Fruit fly (Drosophila melanogaster): ENCODE measurements around the gene CG9701.

The CG9701 gene

DNA sequence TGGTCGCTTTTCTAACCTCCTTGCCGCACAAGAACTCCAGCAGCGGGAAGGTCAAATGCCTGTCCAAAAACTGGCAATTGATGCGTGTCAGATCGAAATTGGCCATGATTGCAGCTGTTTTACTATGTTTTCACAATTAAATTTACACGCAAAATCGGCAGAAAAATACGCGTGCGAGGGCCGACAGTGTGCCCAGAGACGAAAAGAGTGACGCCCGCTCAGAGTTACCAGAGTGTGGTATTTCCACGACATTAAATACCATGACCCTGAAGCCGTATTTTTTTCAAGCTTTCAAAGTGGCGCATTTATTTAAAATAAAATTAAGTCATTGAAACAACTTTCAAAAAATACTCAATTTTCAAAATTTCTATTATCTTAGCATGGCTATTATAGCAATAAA lies 53.4 kb downstream of the CG9701 start, which contains the start of gene eIF3e (continued):
- no peak for TF ChIP-seq vvl (GFP tag; IDR thresholded peaks at IDR 0.05)
- peak; percentile 3 for TF ChIP-seq CG15696 (tag; optimal IDR thresholded peaks at IDR 0.05)
- no peak for TF ChIP-seq Xbp1 (GFP tag; optimal IDR thresholded peaks at IDR 0.05)
- peak; percentile 40 for TF ChIP-seq CG14710 (tag; optimal IDR thresholded peaks at IDR 0.05)
- no peak for TF ChIP-seq CG17361 (GFP tag; IDR thresholded peaks at IDR 0.05)
- peak; percentile 50 for TF ChIP-seq pzg (GFP tag; optimal IDR thresholded peaks at IDR 0.05)
- peak; percentile 78 for TF ChIP-seq CG9797 (GFP tag; optimal IDR thresholded peaks at IDR 0.05)
- TF ChIP-seq ken (GFP tag; IDR thresholded peaks at IDR 0.05): no peak
- TF ChIP-seq CG12155 (GFP tag; optimal IDR thresholded peaks at IDR 0.05): no peak
- TF ChIP-seq pros (GFP tag; optimal IDR thresholded peaks at IDR 0.05): no peak
- TF ChIP-seq Dfd (GFP tag; optimal IDR thresholded peaks at IDR 0.05): no peak
- no peak for TF ChIP-seq CTCF (GFP tag; optimal IDR thresholded peaks at IDR 0.05)
- TF ChIP-seq Nf-YB (GFP tag; optimal IDR thresholded peaks at IDR 0.05): no peak
- no peak for TF ChIP-seq dysf (GFP tag; IDR thresholded peaks at IDR 0.05)
- TF ChIP-seq tio (GFP tag; optimal IDR thresholded peaks at IDR 0.05): no peak
- no peak for TF ChIP-seq Awh (GFP tag; IDR thresholded peaks at IDR 0.05)
- no peak for TF ChIP-seq Hr3 (GFP tag; optimal IDR thresholded peaks at IDR 0.05)
- TF ChIP-seq hbn (GFP tag; IDR thresholded peaks at IDR 0.05; ENCODE audit: partially characterized antibody): no peak
- no peak for TF ChIP-seq CG10979 (tag; optimal IDR thresholded peaks at IDR 0.05)
